Worm (Caenorhabditis elegans) whole organism, early embryonic: ENCODE results near the gene ugt-53.

Source experiments
- B0310.2 ChIP-seq: sonication (generic microtip); optimal IDR thresholded peaks from 2 replicates; lab custom pipeline; 2016; ENCODE audit warnings: mild to moderate bottlenecking, missing genetic modification characterization, missing compliant biosample characterization
- F13C5.2 ChIP-seq: sonication (generic microtip); optimal IDR thresholded peaks from 2 replicates; lab custom pipeline; 2017; ENCODE audit warnings: mild to moderate bottlenecking, missing genetic modification characterization, inconsistent platforms, missing compliant biosample characterization
- ama-1 ChIP-seq: fragments of 150-350 bp; optimal IDR thresholded peaks from 2 replicates; lab custom pipeline; 2014
- ceh-13 ChIP-seq: fragments of 200-800 bp; sonication (Bioruptor generic); optimal IDR thresholded peaks from 2 replicates; lab custom pipeline; 2018; ENCODE audit warnings: mild to moderate bottlenecking, missing genetic modification characterization, missing compliant biosample characterization
- ceh-36 ChIP-seq: sonication (generic microtip); optimal IDR thresholded peaks from 2 replicates; lab custom pipeline; 2016; ENCODE audit warnings: missing genetic modification characterization, inconsistent platforms, missing compliant biosample characterization
- ets-7 ChIP-seq: sonication (generic microtip); optimal IDR thresholded peaks from 2 replicates; lab custom pipeline; 2016; ENCODE audit warnings: missing genotype, missing genetic modification characterization, missing compliant biosample characterization
- flt-1 ChIP-seq: fragments of 200-800 bp; sonication (Bioruptor generic); IDR thresholded peaks from 2 replicates; pipeline ENCODE4 v1.3.6; 2022; ENCODE audit warnings: missing genetic modification characterization, missing compliant biosample characterization
- hmbx-1 ChIP-seq: sonication (generic microtip); optimal IDR thresholded peaks from 2 replicates; lab custom pipeline; 2016; ENCODE audit warnings: mild to moderate bottlenecking, missing genetic modification characterization, missing compliant biosample characterization
- hmg-4 ChIP-seq: fragments of 200-800 bp; sonication (Bioruptor generic); optimal IDR thresholded peaks from 2 replicates; lab custom pipeline; 2018; ENCODE audit warnings: mild to moderate bottlenecking, missing genetic modification characterization, missing compliant biosample characterization
- pes-1 ChIP-seq: fragments of 200-800 bp; sonication (Bioruptor generic); IDR thresholded peaks from 2 replicates; pipeline ENCODE4 v1.3.6; 2022; ENCODE audit warnings: missing genetic modification reagents, missing genetic modification characterization, missing compliant biosample characterization
- scrt-1 ChIP-seq: fragments of 200-800 bp; sonication (Bioruptor generic); IDR thresholded peaks from 2 replicates; pipeline ENCODE4 v1.3.6; 2022; ENCODE audit warnings: missing genetic modification characterization, missing compliant biosample characterization
- sea-1 ChIP-seq: fragments of 200-800 bp; sonication (Bioruptor generic); conservative IDR thresholded peaks from 2 replicates; pipeline ENCODE4 v1.3.6; 2022; ENCODE audit warnings: missing genetic modification characterization, missing compliant biosample characterization
- tbx-11 ChIP-seq: fragments of 200-800 bp; sonication (Bioruptor generic); IDR thresholded peaks from 2 replicates; pipeline ENCODE4 v1.3.6; 2022; ENCODE audit warnings: missing genetic modification characterization, missing compliant biosample characterization
- tra-4 ChIP-seq: sonication (generic microtip); optimal IDR thresholded peaks from 2 replicates; lab custom pipeline; 2017; ENCODE audit warnings: missing genetic modification characterization, missing compliant biosample characterization

ce11 chrV:2871754-2872504 is 22.8 kb downstream of the ugt-53 start:
- TF ChIP-seq ama-1 (lab: Kevin White, UChicago) = no peak
- no peak for TF ChIP-seq flt-1
- no peak for TF ChIP-seq ceh-36
- no peak for TF ChIP-seq scrt-1
- TF ChIP-seq ets-7 (tag; lab: Kevin White, UChicago) = no peak
- no peak for TF ChIP-seq F13C5.2 (tag; lab: Kevin White, UChicago)
- TF ChIP-seq tbx-11 (GFP tag; lab: Robert Waterston, UW) = no peak
- no peak for TF ChIP-seq pes-1 (GFP tag; lab: Robert Waterston, UW)
- TF ChIP-seq hmbx-1 (tag; lab: Kevin White, UChicago) = no peak
- no peak for TF ChIP-seq ceh-13
- no peak for TF ChIP-seq B0310.2 (tag; lab: Kevin White, UChicago)
- TF ChIP-seq hmg-4 (GFP tag; lab: Kevin White, UChicago) = no peak
- no peak for TF ChIP-seq sea-1
- no peak for TF ChIP-seq tra-4 (tag; lab: Kevin White, UChicago)
